Worm (Caenorhabditis elegans): Measurements from ENCODE around the gene C01G5.5.

Gene C01G5.5

DNA sequence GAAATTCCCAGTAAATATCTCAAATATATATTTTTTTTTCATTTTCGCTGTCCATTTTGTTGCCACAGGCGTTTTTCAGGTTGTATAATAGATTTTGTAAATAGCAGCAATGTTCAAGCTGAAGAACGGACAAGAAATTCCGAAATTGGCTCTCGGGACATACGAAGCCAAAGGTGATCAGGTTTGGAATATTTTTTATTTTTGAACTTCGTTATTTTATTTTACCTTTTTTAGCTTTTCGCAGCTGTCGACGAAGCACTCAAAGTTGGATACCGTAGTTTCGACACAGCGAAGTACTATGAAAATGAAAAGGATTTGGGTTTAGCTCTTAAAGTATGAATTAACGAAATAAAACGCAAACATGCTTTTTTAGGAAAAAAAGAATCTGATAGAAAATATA lies at the start of gene C01G5.5:
TSS of gene C01G5.5 (plus strand) at position 80 of the 400 bp plus-strand sequence.
- TF ChIP-seq nfya-1 (tag; optimal IDR thresholded peaks at IDR 0.05; ENCODE audit: insufficient read depth) = no peak
- no peak for TF ChIP-seq nhr-12 (tag; optimal IDR thresholded peaks at IDR 0.05)
- no peak for TF ChIP-seq ama-1 (optimal IDR thresholded peaks at IDR 0.05)
- no peak for TF ChIP-seq nhr-11 (tag; optimal IDR thresholded peaks at IDR 0.05)
- no peak for TF ChIP-seq elt-3 (tag; optimal IDR thresholded peaks at IDR 0.05)
- TF ChIP-seq mml-1 (tag; optimal IDR thresholded peaks at IDR 0.05) = no peak
- TF ChIP-seq nhr-28 (tag; optimal IDR thresholded peaks at IDR 0.05) = no peak
- no peak for TF ChIP-seq elt-2 (tag; optimal IDR thresholded peaks at IDR 0.05)
- no peak for TF ChIP-seq aly-2 (tag; optimal IDR thresholded peaks at IDR 0.05)
- no peak for TF ChIP-seq mdl-1 (tag; optimal IDR thresholded peaks at IDR 0.05)
- TF ChIP-seq skn-1 (tag; optimal IDR thresholded peaks at IDR 0.05) = no peak
- no peak for TF ChIP-seq R02D3.7 (tag; optimal IDR thresholded peaks at IDR 0.05)
- no peak for TF ChIP-seq sea-2 (GFP tag; optimal IDR thresholded peaks at IDR 0.05)
- no peak for TF ChIP-seq snpc-4 (tag; optimal IDR thresholded peaks at IDR 0.05)
- TF ChIP-seq lsy-12 (tag; optimal IDR thresholded peaks at IDR 0.05) = no peak
- TF ChIP-seq nhr-25 (tag; optimal IDR thresholded peaks at IDR 0.05) = no peak
- TF ChIP-seq ceh-28 (tag; optimal IDR thresholded peaks at IDR 0.05) = no peak
- TF ChIP-seq ceh-82 (tag; optimal IDR thresholded peaks at IDR 0.05) = no peak
- TF ChIP-seq nhr-67 (tag; optimal IDR thresholded peaks at IDR 0.05) = no peak
- no peak for TF ChIP-seq nhr-77 (tag; optimal IDR thresholded peaks at IDR 0.05)

ce11 chrIV:6474751-6475150 lies 49.7 kb upstream of the C01G5.5 start:
- TF ChIP-seq lin-39 (tag; optimal IDR thresholded peaks at IDR 0.05) (peak; percentile 24), nfya-1 (tag; optimal IDR thresholded peaks at IDR 0.05; ENCODE audit: insufficient read depth) (peak; percentile 67), hmg-11 (tag; optimal IDR thresholded peaks at IDR 0.05) (peak; percentile 44), pha-4 (tag; optimal IDR thresholded peaks at IDR 0.05) (peak; percentile 59), nhr-23 (tag; optimal IDR thresholded peaks at IDR 0.05) (peak; percentile 42), egl-5 (tag; optimal IDR thresholded peaks at IDR 0.05) (peak; percentile 64), daf-12 (tag; optimal IDR thresholded peaks at IDR 0.05) (no peak), lin-15B (tag; optimal IDR thresholded peaks at IDR 0.05) (peak; percentile 66), ceh-9 (tag; optimal IDR thresholded peaks at IDR 0.05) (no peak), ceh-28 (tag; optimal IDR thresholded peaks at IDR 0.05) (peak; percentile 56), pqm-1 (tag; optimal IDR thresholded peaks at IDR 0.05) (no peak), nhr-25 (tag; optimal IDR thresholded peaks at IDR 0.05) (peak; percentile 40), aly-2 (tag; optimal IDR thresholded peaks at IDR 0.05) (no peak), snpc-4 (tag; optimal IDR thresholded peaks at IDR 0.05) (peak; percentile 42)

DNA sequence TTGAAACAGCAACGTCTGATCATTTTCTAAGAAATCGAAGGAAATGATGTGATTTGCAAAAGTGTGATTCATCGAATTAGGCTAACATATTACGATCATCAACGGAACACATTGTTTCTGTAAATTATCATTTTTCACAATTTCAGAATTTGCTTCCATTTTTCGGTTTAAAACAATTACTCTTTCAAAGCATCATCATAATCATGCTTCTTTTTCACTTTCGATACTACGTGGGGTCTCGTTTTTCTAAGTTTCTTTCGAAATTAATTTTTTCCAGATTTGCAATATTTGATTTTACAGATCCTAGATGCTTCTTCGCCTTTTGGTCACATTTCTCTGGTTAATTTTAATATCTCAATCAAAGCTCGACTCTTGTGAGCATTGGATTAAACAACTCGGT lies 44.2 kb upstream of the C01G5.5 start, which contains the start of gene tyr-6:
TSS of gene tyr-6 (plus strand) at position 301 of the 400 bp plus-strand sequence.
- no peak for TF ChIP-seq nhr-67 (tag; optimal IDR thresholded peaks at IDR 0.05)
- no peak for TF ChIP-seq nhr-43 (tag; optimal IDR thresholded peaks at IDR 0.05; ENCODE audit: poor library complexity, severe bottlenecking)
- no peak for TF ChIP-seq unc-39 (tag; optimal IDR thresholded peaks at IDR 0.05)
- TF ChIP-seq mdl-1 (tag; optimal IDR thresholded peaks at IDR 0.05) = no peak
- no peak for TF ChIP-seq mml-1 (tag; optimal IDR thresholded peaks at IDR 0.05)
- no peak for TF ChIP-seq ceh-82 (tag; optimal IDR thresholded peaks at IDR 0.05)
- no peak for TF ChIP-seq nhr-76 (tag; optimal IDR thresholded peaks at IDR 0.05)
- no peak for TF ChIP-seq unc-62 (GFP tag; optimal IDR thresholded peaks at IDR 0.05)
- no peak for TF ChIP-seq jun-1 (tag; optimal IDR thresholded peaks at IDR 0.05)
- TF ChIP-seq fkh-10 (GFP tag; optimal IDR thresholded peaks at IDR 0.05) = no peak
- no peak for TF ChIP-seq skn-1 (tag; optimal IDR thresholded peaks at IDR 0.05)
- no peak for TF ChIP-seq fkh-2 (tag; optimal IDR thresholded peaks at IDR 0.05)
- TF ChIP-seq aly-2 (tag; optimal IDR thresholded peaks at IDR 0.05) = no peak
- TF ChIP-seq elt-2 (tag; optimal IDR thresholded peaks at IDR 0.05) = no peak

- TF ChIP-seq mml-1 (tag; optimal IDR thresholded peaks at IDR 0.05) = no peak
- no peak for TF ChIP-seq ceh-82 (tag; optimal IDR thresholded peaks at IDR 0.05)
- peak; percentile 30 for TF ChIP-seq elt-2 (tag; optimal IDR thresholded peaks at IDR 0.05)
- peak; percentile 44 for TF ChIP-seq lsy-12 (tag; optimal IDR thresholded peaks at IDR 0.05)
- no peak for TF ChIP-seq nhr-12 (tag; optimal IDR thresholded peaks at IDR 0.05)
- no peak for TF ChIP-seq skn-1 (tag; optimal IDR thresholded peaks at IDR 0.05)
- no peak for TF ChIP-seq zag-1 (tag; optimal IDR thresholded peaks at IDR 0.05)
- TF ChIP-seq egl-27 (tag; optimal IDR thresholded peaks at IDR 0.05) = peak; percentile 36
- peak; percentile 26 for TF ChIP-seq nhr-25 (tag; optimal IDR thresholded peaks at IDR 0.05)
- TF ChIP-seq nhr-77 (tag; optimal IDR thresholded peaks at IDR 0.05) = no peak
- TF ChIP-seq nhr-237 (tag; optimal IDR thresholded peaks at IDR 0.05) = no peak
- no peak for TF ChIP-seq tbx-2 (tag; optimal IDR thresholded peaks at IDR 0.05)
- no peak for TF ChIP-seq fkh-2 (tag; optimal IDR thresholded peaks at IDR 0.05)
- TF ChIP-seq pha-4 (tag; optimal IDR thresholded peaks at IDR 0.05) = peak; percentile 32
- peak; percentile 73 for TF ChIP-seq nhr-43 (tag; optimal IDR thresholded peaks at IDR 0.05; ENCODE audit: poor library complexity, severe bottlenecking)
- no peak for TF ChIP-seq lin-39 (tag; optimal IDR thresholded peaks at IDR 0.05)
- no peak for TF ChIP-seq ceh-9 (tag; optimal IDR thresholded peaks at IDR 0.05)
- no peak for TF ChIP-seq mdl-1 (tag; optimal IDR thresholded peaks at IDR 0.05)
- peak; percentile 29 for TF ChIP-seq pqm-1 (tag; optimal IDR thresholded peaks at IDR 0.05)
- no peak for TF ChIP-seq elt-1 (tag; optimal IDR thresholded peaks at IDR 0.05)
- no peak for TF ChIP-seq daf-12 (tag; optimal IDR thresholded peaks at IDR 0.05)
- TF ChIP-seq snpc-4 (tag; optimal IDR thresholded peaks at IDR 0.05) = no peak
- no peak for TF ChIP-seq ceh-28 (tag; optimal IDR thresholded peaks at IDR 0.05)
- TF ChIP-seq fkh-10 (GFP tag; optimal IDR thresholded peaks at IDR 0.05) = no peak
- no peak for TF ChIP-seq nhr-76 (tag; optimal IDR thresholded peaks at IDR 0.05)
- no peak for TF ChIP-seq ama-1 (optimal IDR thresholded peaks at IDR 0.05)
- no peak for TF ChIP-seq ztf-4 (tag; optimal IDR thresholded peaks at IDR 0.05)
- no peak for TF ChIP-seq aly-2 (tag; optimal IDR thresholded peaks at IDR 0.05)
- peak; percentile 56 for TF ChIP-seq hmg-11 (tag; optimal IDR thresholded peaks at IDR 0.05)
- peak; percentile 23 for TF ChIP-seq nfya-1 (tag; optimal IDR thresholded peaks at IDR 0.05; ENCODE audit: insufficient read depth)
- no peak for TF ChIP-seq ztf-11 (tag; optimal IDR thresholded peaks at IDR 0.05)
Measured at ce11 chrIV:6480978-6481377, 43.4 kb upstream of the C01G5.5 start.
